Fruit fly (Drosophila melanogaster) Kc167 (cell line): ENCODE results near the gene Hmt-1.

Experiments
- Myc ChIP-seq: fragments of >200 bp; optimal IDR thresholded peaks from 2 replicates; lab custom pipeline; 2017; ENCODE audit warnings: missing external identifiers
- insv ChIP-seq: fragments of >200 bp; optimal IDR thresholded peaks from 3 replicates; lab custom pipeline; 2018; ENCODE audit warnings: missing external identifiers
- psq ChIP-seq: fragments of >200 bp; optimal IDR thresholded peaks from 2 replicates; lab custom pipeline; 2017; ENCODE audit warnings: missing external identifiers

DNA sequence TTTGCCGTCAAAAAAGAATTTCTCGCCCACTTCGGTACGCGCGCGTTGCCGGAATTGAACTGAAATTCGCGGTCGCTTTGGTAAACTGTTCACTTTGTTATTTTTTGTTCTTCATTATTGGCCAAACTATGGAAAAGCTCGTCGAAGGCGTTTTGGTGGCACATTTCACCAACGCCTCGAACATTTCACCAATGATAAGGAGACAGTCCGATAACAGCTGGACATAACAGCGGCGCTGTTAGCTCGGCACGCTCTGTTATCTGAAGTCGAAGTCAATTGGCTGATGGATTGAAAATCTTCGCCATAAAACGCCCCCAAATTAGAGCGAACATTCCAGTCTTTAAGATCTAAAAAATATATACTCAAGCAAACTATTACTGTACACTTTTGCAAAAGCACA lies 38.7 kb upstream of the Hmt-1 start, which contains the start of gene CG14877:
- TF ChIP-seq psq (no peak), insv (no peak), Myc (lab: Kevin White, UChicago) (no peak)
